Worm (Caenorhabditis elegans) whole organism, L2 larva: Measurements from ENCODE around the gene K02F3.9.

Experiments used
- F13H6.1 ChIP-seq: sonication (generic microtip); optimal IDR thresholded peaks from 2 replicates; lab custom pipeline; 2016; ENCODE audit warnings: missing genetic modification characterization, missing compliant biosample characterization
- unc-39 ChIP-seq: fragments of 150-350 bp; optimal IDR thresholded peaks from 2 replicates; lab custom pipeline; 2014; ENCODE audit warnings: missing biosample characterization, missing genetic modification characterization

- TF ChIP-seq F13H6.1 (tag; lab: Kevin White, UChicago) (no peak), unc-39 (no peak)
These were observed 1.7 kb downstream of the K02F3.9 start, which contains the start of gene dos-3 for ce11 chrIII:839491-839890.
